Worm (Caenorhabditis elegans) whole organism, midembryonic: ENCODE results near the gene ucp-4.

Experiments used
- cog-1 ChIP-seq: sonication (generic microtip); optimal IDR thresholded peaks from 2 replicates; lab custom pipeline; 2016; ENCODE audit warnings: missing genetic modification characterization, missing compliant biosample characterization
- klf-2 ChIP-seq: fragments of 200-800 bp; sonication (Bioruptor generic); conservative IDR thresholded peaks from 2 replicates; pipeline ENCODE4 v1.3.6; 2022; ENCODE audit warnings: missing genetic modification reagents, missing genetic modification characterization, missing compliant biosample characterization
- med-1 ChIP-seq: sonication (generic microtip); optimal IDR thresholded peaks from 2 replicates; lab custom pipeline; 2017; ENCODE audit warnings: missing genetic modification characterization, mild to moderate bottlenecking, missing compliant biosample characterization, antibody characterized with exemption, missing genetic modification reagents; ENCODE audit not compliant: insufficient read depth
- ref-1 ChIP-seq: fragments of 200-800 bp; sonication (Bioruptor generic); conservative IDR thresholded peaks from 2 replicates; pipeline ENCODE4 v1.3.6; 2022; ENCODE audit warnings: missing genetic modification reagents, missing genetic modification characterization, missing compliant biosample characterization
- ztf-29 ChIP-seq: fragments of 200-800 bp; sonication (Bioruptor generic); IDR thresholded peaks from 2 replicates; pipeline ENCODE4 v1.3.6; 2022; ENCODE audit warnings: missing genetic modification reagents, missing genetic modification characterization, missing compliant biosample characterization

DNA sequence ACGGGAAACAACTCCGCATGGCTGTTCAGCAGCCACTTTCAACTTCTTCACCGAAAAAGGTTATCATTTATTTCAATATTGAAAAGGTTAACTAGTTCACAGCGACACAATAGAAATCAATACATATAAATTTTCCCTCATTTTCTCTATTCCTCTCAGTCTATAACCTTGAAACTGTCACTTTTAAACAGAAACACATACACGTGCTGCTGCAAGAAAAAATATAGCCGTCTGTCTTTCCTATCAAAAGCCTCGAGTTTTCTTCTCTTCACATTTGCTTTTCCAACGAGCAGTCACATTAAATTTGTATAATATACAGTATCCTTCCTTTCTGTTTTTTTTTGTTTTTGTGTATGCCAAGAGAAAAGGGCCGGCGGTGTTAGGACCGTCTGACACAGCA lies 9.9 kb upstream of the ucp-4 start:
- TF ChIP-seq med-1 (GFP tag; lab: Kevin White, UChicago), result no peak
- no peak for TF ChIP-seq ref-1
- no peak for TF ChIP-seq ztf-29 (GFP tag; lab: Robert Waterston, UW)
- no peak for TF ChIP-seq klf-2 (GFP tag; lab: Robert Waterston, UW)
- no peak for TF ChIP-seq cog-1 (tag; lab: Kevin White, UChicago)
